Fruit fly (Drosophila melanogaster) whole organism, embryonic: ENCODE data around the gene Rab3-GEF.

Experiments
- CG10147 ChIP-seq: fragments of 200-800 bp; sonication (Bioruptor generic); optimal IDR thresholded peaks from 2 replicates; lab custom pipeline; 2019; ENCODE audit warnings: missing biosample characterization, mild to moderate bottlenecking, missing genetic modification characterization, moderate library complexity
- CG11560 ChIP-seq: fragments of 200-800 bp; sonication (Bioruptor generic); IDR thresholded peaks from 3 replicates; pipeline ENCODE4 v1.3.6; 2022; ENCODE audit warnings: missing biosample characterization, missing genetic modification characterization
- CG12299 ChIP-seq: fragments of 200-800 bp; sonication (Bioruptor generic); optimal IDR thresholded peaks from 2 replicates; lab custom pipeline; 2018; ENCODE audit warnings: missing biosample characterization, mild to moderate bottlenecking, missing genetic modification characterization
- CG13624 ChIP-seq: fragments of 200-800 bp; sonication (Bioruptor generic); optimal IDR thresholded peaks from 2 replicates; lab custom pipeline; 2016; ENCODE audit warnings: missing biosample characterization, missing genetic modification characterization
- CG15011 ChIP-seq: fragments of 200-800 bp; sonication (Bioruptor generic); optimal IDR thresholded peaks from 3 replicates; lab custom pipeline; 2018; ENCODE audit warnings: missing biosample characterization, mild to moderate bottlenecking, missing genetic modification characterization
- CG15269 ChIP-seq: fragments of 200-800 bp; sonication (Bioruptor generic); optimal IDR thresholded peaks from 2 replicates; lab custom pipeline; 2018; ENCODE audit warnings: missing biosample characterization, mild to moderate bottlenecking, missing genetic modification characterization, moderate library complexity
- CG17912 ChIP-seq: fragments of 200-800 bp; sonication (Bioruptor generic); optimal IDR thresholded peaks from 2 replicates; lab custom pipeline; 2018; ENCODE audit warnings: missing biosample characterization, mild to moderate bottlenecking, missing genetic modification characterization
- CG18262 ChIP-seq: fragments of 200-800 bp; optimal IDR thresholded peaks from 3 replicates; lab custom pipeline; 2019; ENCODE audit warnings: missing biosample characterization, mild to moderate bottlenecking, missing genetic modification characterization, moderate library complexity
- CG2116 ChIP-seq: fragments of 200-800 bp; sonication (Bioruptor generic); optimal IDR thresholded peaks from 3 replicates; lab custom pipeline; 2018; ENCODE audit warnings: missing biosample characterization, mild to moderate bottlenecking, missing genetic modification characterization
- CG7745 ChIP-seq: fragments of 200-800 bp; sonication (Bioruptor generic); optimal IDR thresholded peaks from 2 replicates; lab custom pipeline; 2018; ENCODE audit warnings: missing biosample characterization, mild to moderate bottlenecking, missing genetic modification characterization, moderate library complexity
- CG7928 ChIP-seq: fragments of 200-800 bp; sonication (Bioruptor generic); optimal IDR thresholded peaks from 2 replicates; lab custom pipeline; 2017; ENCODE audit warnings: missing biosample characterization, mild to moderate bottlenecking, missing genetic modification characterization
- CG7963 ChIP-seq: fragments of 200-800 bp; sonication (Bioruptor generic); IDR thresholded peaks from 3 replicates; pipeline ENCODE4 v1.3.6; 2022; ENCODE audit warnings: missing biosample characterization, missing genetic modification characterization; ENCODE audit not compliant: partially characterized antibody
- CG8924 ChIP-seq: fragments of 200-800 bp; optimal IDR thresholded peaks from 3 replicates; lab custom pipeline; 2019; ENCODE audit warnings: missing biosample characterization, mild to moderate bottlenecking, missing genetic modification characterization, moderate library complexity
- CoRest ChIP-seq: fragments of 200-800 bp; sonication (Bioruptor generic); optimal IDR thresholded peaks from 3 replicates; lab custom pipeline; 2018; ENCODE audit warnings: missing biosample characterization, mild to moderate bottlenecking, missing genetic modification characterization, moderate library complexity
- CrebB ChIP-seq: fragments of 200-800 bp; sonication (Bioruptor generic); optimal IDR thresholded peaks from 3 replicates; lab custom pipeline; 2018; ENCODE audit warnings: missing biosample characterization, mild to moderate bottlenecking, missing genetic modification characterization
- Eip74EF ChIP-seq, 2 experiments: fragments of 200-800 bp in 1 of 2; fragments of >200 bp in 1 of 2; sonication (Bioruptor generic) in 1 of 2; optimal IDR thresholded peaks; 2 replicates each; lab custom pipeline; 2017 to 2019; ENCODE audit warnings: missing biosample characterization in 2 of 2, missing genetic modification characterization in 2 of 2, mild to moderate bottlenecking in 1 of 2, moderate library complexity in 1 of 2
- HLH3B ChIP-seq: fragments of 200-800 bp; sonication (Bioruptor generic); IDR thresholded peaks from 2 replicates; pipeline ENCODE4 v1.3.6; 2022; ENCODE audit warnings: missing biosample characterization, missing genetic modification characterization
- Hr39 ChIP-seq: fragments of >200 bp; optimal IDR thresholded peaks from 2 replicates; lab custom pipeline; 2017
- Lpt ChIP-seq: fragments of >200 bp; optimal IDR thresholded peaks from 2 replicates; lab custom pipeline; 2018; ENCODE audit warnings: missing biosample characterization, missing genetic modification characterization
- MESR4 ChIP-seq: fragments of 200-800 bp; sonication (Bioruptor generic); optimal IDR thresholded peaks from 2 replicates; lab custom pipeline; 2018; ENCODE audit warnings: missing biosample characterization, mild to moderate bottlenecking, missing genetic modification characterization, moderate library complexity
- Mad ChIP-seq: fragments of 200-800 bp; sonication (Bioruptor generic); optimal IDR thresholded peaks from 2 replicates; lab custom pipeline; 2016; ENCODE audit warnings: missing biosample characterization, missing genetic modification characterization
- Nf-YA ChIP-seq: fragments of 200-800 bp; sonication (Bioruptor generic); IDR thresholded peaks from 2 replicates; pipeline ENCODE4 v1.3.6; 2022; ENCODE audit warnings: missing biosample characterization, missing genetic modification characterization
- Oli ChIP-seq: fragments of 200-800 bp; sonication (Bioruptor generic); optimal IDR thresholded peaks from 2 replicates; lab custom pipeline; 2018; ENCODE audit warnings: missing biosample characterization, mild to moderate bottlenecking, missing genetic modification characterization, moderate library complexity
- Six4 ChIP-seq: fragments of 200-800 bp; sonication (Bioruptor generic); optimal IDR thresholded peaks from 2 replicates; lab custom pipeline; 2016; ENCODE audit warnings: missing biosample characterization, missing genetic modification characterization
- Sox100B ChIP-seq: fragments of 200-800 bp; sonication (Bioruptor generic); optimal IDR thresholded peaks from 3 replicates; lab custom pipeline; 2018; ENCODE audit warnings: missing biosample characterization, mild to moderate bottlenecking, missing genetic modification characterization
- Spps ChIP-seq: fragments of 200-800 bp; sonication (Bioruptor generic); optimal IDR thresholded peaks from 2 replicates; lab custom pipeline; 2018; ENCODE audit warnings: missing biosample characterization, mild to moderate bottlenecking, missing genetic modification characterization
- YL-1 ChIP-seq: fragments of 200-800 bp; sonication (Bioruptor generic); optimal IDR thresholded peaks from 3 replicates; lab custom pipeline; 2017; ENCODE audit warnings: missing biosample characterization, mild to moderate bottlenecking, missing genetic modification characterization
- abd-A ChIP-seq: fragments of 200-800 bp; sonication (Bioruptor generic); optimal IDR thresholded peaks from 3 replicates; lab custom pipeline; 2019; ENCODE audit warnings: missing biosample characterization, mild to moderate bottlenecking, missing genetic modification characterization, moderate library complexity
- aop ChIP-seq: fragments of 200-800 bp; sonication (Bioruptor generic); IDR thresholded peaks from 2 replicates; pipeline ENCODE4 v1.3.6; 2022; ENCODE audit warnings: missing biosample characterization, missing genetic modification characterization
- bab2 ChIP-seq: fragments of 200-800 bp; sonication (Bioruptor generic); optimal IDR thresholded peaks from 2 replicates; lab custom pipeline; 2016; ENCODE audit warnings: missing biosample characterization, missing genetic modification characterization
- cad ChIP-seq: fragments of >200 bp; optimal IDR thresholded peaks from 2 replicates; lab custom pipeline; 2017; ENCODE audit warnings: missing biosample characterization, missing genetic modification characterization
- chif ChIP-seq, 2 experiments: fragments of 200-800 bp; sonication (Bioruptor generic); optimal IDR thresholded peaks; 3 replicates each; lab custom pipeline; 2016; ENCODE audit warnings: missing biosample characterization in 2 of 2, missing genetic modification characterization in 2 of 2
- disco-r ChIP-seq: fragments of 200-800 bp; sonication (Bioruptor generic); optimal IDR thresholded peaks from 2 replicates; lab custom pipeline; 2016; ENCODE audit warnings: missing biosample characterization, missing genetic modification characterization
- esg ChIP-seq: fragments of 200-800 bp; sonication (Bioruptor generic); conservative IDR thresholded peaks from 2 replicates; pipeline ENCODE4 v1.3.6; 2022; ENCODE audit warnings: missing biosample characterization, missing genetic modification characterization
- ewg ChIP-seq: fragments of 200-800 bp; sonication (Bioruptor generic); optimal IDR thresholded peaks from 3 replicates; lab custom pipeline; 2017; ENCODE audit warnings: mild to moderate bottlenecking, missing biosample characterization, missing genetic modification reagents, missing genetic modification characterization
- fu2 ChIP-seq: fragments of 200-800 bp; sonication (Bioruptor generic); optimal IDR thresholded peaks from 2 replicates; lab custom pipeline; 2016; ENCODE audit warnings: missing biosample characterization, missing genetic modification characterization
- gro ChIP-seq: fragments of 200-800 bp; sonication (Bioruptor generic); optimal IDR thresholded peaks from 2 replicates; lab custom pipeline; 2016; ENCODE audit warnings: missing biosample characterization, missing genetic modification characterization
- gsb-n ChIP-seq: fragments of 200-800 bp; sonication (Bioruptor generic); optimal IDR thresholded peaks from 3 replicates; lab custom pipeline; 2018; ENCODE audit warnings: missing biosample characterization, mild to moderate bottlenecking, missing genetic modification characterization
- lov ChIP-seq, 2 experiments: fragments of 200-800 bp in 1 of 2; fragments of >200 bp in 1 of 2; sonication (Bioruptor generic) in 1 of 2; IDR thresholded peaks in 1 of 2; optimal IDR thresholded peaks in 1 of 2; 2 replicates in 1 of 2; 3 replicates in 1 of 2; pipeline versions ENCODE4 v1.3.6 to Lab custom; 2017 to 2022; ENCODE audit warnings: missing biosample characterization in 1 of 2, missing genetic modification characterization in 1 of 2
- mld ChIP-seq: fragments of 200-800 bp; sonication (Bioruptor generic); IDR thresholded peaks from 3 replicates; pipeline ENCODE4 v1.3.6; 2022; ENCODE audit warnings: missing biosample characterization, missing genetic modification characterization; ENCODE audit not compliant: partially characterized antibody
- nerfin-1 ChIP-seq: fragments of 200-800 bp; sonication (Bioruptor generic); optimal IDR thresholded peaks from 3 replicates; lab custom pipeline; 2019; ENCODE audit warnings: missing biosample characterization, mild to moderate bottlenecking, missing genetic modification characterization, moderate library complexity
- nom ChIP-seq: fragments of 200-800 bp; sonication (Bioruptor generic); optimal IDR thresholded peaks from 2 replicates; lab custom pipeline; 2017; ENCODE audit warnings: missing biosample characterization, missing genetic modification characterization, mild to moderate bottlenecking, moderate library complexity, missing genetic modification reagents
- repo ChIP-seq: fragments of 200-800 bp; sonication (Bioruptor generic); optimal IDR thresholded peaks from 2 replicates; lab custom pipeline; 2016; ENCODE audit warnings: missing biosample characterization, missing genetic modification characterization
- scrt ChIP-seq: fragments of 200-800 bp; sonication (Bioruptor generic); optimal IDR thresholded peaks from 2 replicates; lab custom pipeline; 2018; ENCODE audit warnings: missing biosample characterization, mild to moderate bottlenecking, missing genetic modification characterization, moderate library complexity
- stc ChIP-seq: fragments of 200-800 bp; sonication (Bioruptor generic); IDR thresholded peaks from 2 replicates; pipeline ENCODE4 v1.3.6; 2022; ENCODE audit warnings: missing biosample characterization, missing genetic modification characterization
- tap ChIP-seq: fragments of 200-800 bp; optimal IDR thresholded peaks from 3 replicates; lab custom pipeline; 2019; ENCODE audit warnings: missing biosample characterization, mild to moderate bottlenecking, missing genetic modification characterization, moderate library complexity
- tgo ChIP-seq: fragments of 200-800 bp; sonication (Bioruptor generic); IDR thresholded peaks from 3 replicates; pipeline ENCODE4 v1.3.6; 2022; ENCODE audit warnings: missing biosample characterization, missing genetic modification characterization
- vfl ChIP-seq: fragments of 200-800 bp; sonication (Bioruptor generic); optimal IDR thresholded peaks from 2 replicates; lab custom pipeline; 2016; ENCODE audit warnings: missing biosample characterization, missing genetic modification characterization
- wek ChIP-seq: fragments of 200-800 bp; sonication (Bioruptor generic); optimal IDR thresholded peaks from 3 replicates; lab custom pipeline; 2018; ENCODE audit warnings: missing biosample characterization, mild to moderate bottlenecking, missing genetic modification characterization, moderate library complexity

Rab3-GEF gene

DNA sequence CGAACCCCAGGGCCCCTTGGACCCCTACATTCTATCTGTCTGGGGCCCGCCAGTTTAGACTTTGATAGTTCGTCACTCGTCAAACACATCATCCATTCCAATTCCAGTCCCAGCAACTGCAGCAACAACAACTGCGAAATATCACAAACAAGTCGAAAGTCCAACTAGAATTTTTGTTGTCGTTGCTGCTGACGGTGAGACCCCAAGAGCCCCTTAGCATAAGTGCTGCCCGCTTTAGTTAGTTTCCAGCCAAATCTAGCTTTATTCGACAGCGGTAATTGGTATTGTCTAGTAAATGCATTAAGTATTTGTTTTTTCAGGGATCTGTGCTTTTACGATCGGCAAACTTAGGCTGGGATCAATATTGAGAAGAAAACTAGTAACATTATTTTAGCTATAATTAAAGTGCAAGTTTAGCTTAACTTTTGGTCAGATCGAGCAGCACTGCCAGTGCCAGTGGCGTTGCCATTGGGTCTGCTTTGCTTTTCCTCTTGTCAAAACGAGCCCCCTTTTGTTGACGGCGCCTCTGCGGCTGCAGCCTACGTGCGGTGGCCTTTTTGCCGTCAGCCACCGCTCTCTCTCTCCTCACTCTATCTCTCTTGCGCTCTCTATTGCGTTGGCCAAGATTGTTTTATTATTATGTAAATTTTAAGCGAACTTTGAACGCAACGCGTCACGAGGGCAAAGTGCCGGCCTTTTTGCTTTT lies 14.7 kb upstream of the Rab3-GEF start (continued):
- TF ChIP-seq gro (GFP tag; lab: Kevin White, UChicago), result peak; percentile 92
- TF ChIP-seq wek (GFP tag; lab: Kevin White, UChicago), result peak; percentile 12
- TF ChIP-seq CoRest (tag; lab: Kevin White, UChicago), result peak; percentile 86
- peak; percentile 55 for TF ChIP-seq CG17912 (GFP tag; lab: Kevin White, UChicago)
- peak; percentile 77 for TF ChIP-seq CG18262 (tag; lab: Kevin White, UChicago)
- TF ChIP-seq tap (tag; lab: Kevin White, UChicago), result peak; percentile 72
- TF ChIP-seq CG7745 (tag; lab: Kevin White, UChicago), result no peak
- TF ChIP-seq nerfin-1 (tag; lab: Kevin White, UChicago), result peak; percentile 68
- TF ChIP-seq CG10147 (GFP tag; lab: Kevin White, UChicago), result peak; percentile 91
- peak; percentile 77 for TF ChIP-seq disco-r (GFP tag; lab: Kevin White, UChicago)
- peak; percentile 84 for TF ChIP-seq CrebB (tag; lab: Kevin White, UChicago)
- peak; percentile 66 for TF ChIP-seq Nf-YA
- peak; percentile 89 for TF ChIP-seq tgo (GFP tag; lab: Robert Waterston, UW)
- TF ChIP-seq scrt (GFP tag; lab: Kevin White, UChicago), result peak; percentile 76
- TF ChIP-seq abd-A (tag; lab: Kevin White, UChicago), result peak; percentile 51
- TF ChIP-seq HLH3B, result peak; percentile 85
- TF ChIP-seq MESR4, result no peak
- peak; percentile 86 for TF ChIP-seq Mad (GFP tag; lab: Kevin White, UChicago)
- TF ChIP-seq bab2 (GFP tag; lab: Kevin White, UChicago), result peak; percentile 91
- TF ChIP-seq CG15011 (GFP tag; lab: Kevin White, UChicago), result peak; percentile 67
- TF ChIP-seq YL-1 (GFP tag; lab: Kevin White, UChicago), result peak; percentile 26
- peak; percentile 93 for TF ChIP-seq CG13624 (GFP tag; lab: Kevin White, UChicago)
- no peak for TF ChIP-seq CG7963 (GFP tag; lab: Robert Waterston, UW)
- peak; percentile 87 for TF ChIP-seq Oli (tag; lab: Kevin White, UChicago)
- TF ChIP-seq Eip74EF (GFP tag; optimal IDR thresholded peaks at IDR 0.05; lab: Kevin White, UChicago), result peak in 1 of 2 experiments; percentile 80
- peak; percentile 80 for TF ChIP-seq CG11560
- TF ChIP-seq Hr39 (lab: Kevin White, UChicago), result no peak
- peak; percentile 50 for TF ChIP-seq CG2116
- peak; percentile 78 for TF ChIP-seq stc (GFP tag; lab: Robert Waterston, UW)
- peak; percentile 91 for TF ChIP-seq CG15269 (tag; lab: Kevin White, UChicago)
- TF ChIP-seq fu2 (GFP tag; lab: Kevin White, UChicago), result peak; percentile 92
- peak; percentile 86 to 93 for TF ChIP-seq chif (GFP tag; optimal IDR thresholded peaks at IDR 0.05; lab: Kevin White, UChicago)
- peak; percentile 64 for TF ChIP-seq CG7928 (GFP tag; lab: Kevin White, UChicago)
- TF ChIP-seq cad (GFP tag; lab: Kevin White, UChicago), result no peak
- peak; percentile 81 for TF ChIP-seq ewg (GFP tag; lab: Kevin White, UChicago)
- peak; percentile 81 for TF ChIP-seq esg
- TF ChIP-seq Six4 (GFP tag; lab: Kevin White, UChicago), result peak; percentile 78
- TF ChIP-seq vfl (GFP tag; lab: Kevin White, UChicago), result peak; percentile 86
- peak; percentile 97 for TF ChIP-seq nom (GFP tag; lab: Kevin White, UChicago)
- TF ChIP-seq lov (optimal IDR thresholded peaks at IDR 0.05; lab: Kevin White, UChicago), result no peak
- peak; percentile 80; the same call in 1 of the 3 replicates for TF ChIP-seq lov (GFP tag; IDR thresholded peaks at IDR 0.05; lab: Robert Waterston, UW)
- peak; percentile 60 for TF ChIP-seq CG12299
- TF ChIP-seq mld (GFP tag; lab: Robert Waterston, UW), result no peak
- TF ChIP-seq aop (GFP tag; lab: Robert Waterston, UW), result peak; percentile 86
- TF ChIP-seq Lpt (GFP tag; lab: Kevin White, UChicago), result no peak
- TF ChIP-seq gsb-n (tag; lab: Kevin White, UChicago), result peak; percentile 70
- TF ChIP-seq Sox100B, result peak; percentile 84
- TF ChIP-seq Spps (tag; lab: Kevin White, UChicago), result peak; percentile 46
- TF ChIP-seq repo (GFP tag; lab: Kevin White, UChicago), result peak; percentile 88
- peak; percentile 89 for TF ChIP-seq CG8924 (tag; lab: Kevin White, UChicago)
